Fruit fly (Drosophila melanogaster) whole organism, pupa: ENCODE data around the gene CG5466.

Experiments used
- CG15710 ChIP-seq: fragments of 200-800 bp; sonication (Bioruptor generic); optimal IDR thresholded peaks from 2 replicates; lab custom pipeline; 2018; ENCODE audit warnings: missing biosample characterization, mild to moderate bottlenecking, missing genetic modification characterization, moderate library complexity
- CG34367 ChIP-seq: fragments of 200-800 bp; sonication (Bioruptor generic); optimal IDR thresholded peaks from 2 replicates; lab custom pipeline; 2018; ENCODE audit warnings: missing biosample characterization, mild to moderate bottlenecking, missing genetic modification characterization
- CG8159 ChIP-seq: fragments of 200-800 bp; sonication (Bioruptor generic); optimal IDR thresholded peaks from 3 replicates; lab custom pipeline; 2018; ENCODE audit warnings: missing biosample characterization, mild to moderate bottlenecking, missing genetic modification characterization, moderate library complexity
- EcR ChIP-seq: fragments of 200-800 bp; sonication (Bioruptor generic); optimal IDR thresholded peaks from 3 replicates; lab custom pipeline; 2019; ENCODE audit warnings: missing biosample characterization, missing genetic modification characterization, mild to moderate bottlenecking, moderate library complexity, missing genetic modification reagents
- Pif1A ChIP-seq: fragments of 200-800 bp; sonication (Bioruptor generic); optimal IDR thresholded peaks from 3 replicates; lab custom pipeline; 2016; ENCODE audit warnings: missing biosample characterization, missing genetic modification characterization
- rn ChIP-seq: fragments of 200-800 bp; sonication (Bioruptor generic); IDR thresholded peaks from 2 replicates; pipeline ENCODE4 v1.3.6; 2022; ENCODE audit warnings: missing biosample characterization, missing genetic modification characterization

dm6 chr3R:20600109-20600508 lies 17.6 kb upstream of the CG5466 start:
- no peak for TF ChIP-seq CG15710 (tag; lab: Kevin White, UChicago)
- no peak for TF ChIP-seq rn
- no peak for TF ChIP-seq Pif1A (GFP tag; lab: Kevin White, UChicago)
- TF ChIP-seq EcR: no peak
- no peak for TF ChIP-seq CG34367 (tag; lab: Kevin White, UChicago)
- no peak for TF ChIP-seq CG8159 (tag; lab: Kevin White, UChicago)
